Worm (Caenorhabditis elegans) whole organism, L3 larva: ENCODE results near the gene T10C6.6.

Experiments used
- R02D3.7 ChIP-seq: fragments of 150-350 bp; optimal IDR thresholded peaks from 2 replicates; lab custom pipeline; 2014; ENCODE audit warnings: missing biosample characterization, missing genetic modification characterization
- ZK546.5 ChIP-seq: sonication (generic microtip); optimal IDR thresholded peaks from 2 replicates; lab custom pipeline; 2017; ENCODE audit warnings: missing biosample characterization, missing genetic modification characterization
- ama-1 ChIP-seq: fragments of 150-350 bp; optimal IDR thresholded peaks from 2 replicates; lab custom pipeline; 2018
- ceh-16 ChIP-seq: sonication (generic microtip); optimal IDR thresholded peaks from 2 replicates; lab custom pipeline; 2017; ENCODE audit warnings: missing biosample characterization, missing genetic modification characterization
- ceh-28 ChIP-seq: fragments of 150-350 bp; optimal IDR thresholded peaks from 2 replicates; lab custom pipeline; 2014; ENCODE audit warnings: missing biosample characterization, missing genetic modification reagents, missing genetic modification characterization
- ceh-9 ChIP-seq: sonication (generic microtip); optimal IDR thresholded peaks from 2 replicates; lab custom pipeline; 2018; ENCODE audit warnings: missing biosample characterization, missing genetic modification characterization
- egl-27 ChIP-seq: sonication (generic microtip); optimal IDR thresholded peaks from 4 replicates; lab custom pipeline; 2017; ENCODE audit warnings: missing biosample characterization, missing genetic modification reagents, missing genetic modification characterization
- egl-5 ChIP-seq: fragments of 150-350 bp; optimal IDR thresholded peaks from 2 replicates; lab custom pipeline; 2017; ENCODE audit warnings: missing biosample characterization, missing genetic modification reagents, missing genetic modification characterization, inconsistent platforms
- elt-1 ChIP-seq: fragments of 150-350 bp; optimal IDR thresholded peaks from 2 replicates; lab custom pipeline; 2014; ENCODE audit warnings: missing biosample characterization, missing genetic modification characterization
- elt-2 ChIP-seq: sonication (generic microtip); optimal IDR thresholded peaks from 2 replicates; lab custom pipeline; 2016; ENCODE audit warnings: missing genetic modification reagents, mild to moderate bottlenecking, missing genetic modification characterization, missing compliant biosample characterization
- eor-1 ChIP-seq, 2 experiments: fragments of 150-350 bp; optimal IDR thresholded peaks; 2 replicates each; lab custom pipeline; 2014 to 2018; ENCODE audit warnings: missing biosample characterization in 2 of 2, missing genetic modification characterization in 2 of 2
- fkh-10 ChIP-seq: sonication (generic microtip); optimal IDR thresholded peaks from 2 replicates; lab custom pipeline; 2017; ENCODE audit warnings: missing biosample characterization, missing genetic modification reagents, missing genetic modification characterization
- hmg-11 ChIP-seq: sonication (generic microtip); optimal IDR thresholded peaks from 2 replicates; lab custom pipeline; 2016; ENCODE audit warnings: missing genetic modification characterization, missing compliant biosample characterization
- jun-1 ChIP-seq: fragments of 150-350 bp; optimal IDR thresholded peaks from 2 replicates; lab custom pipeline; 2014; ENCODE audit warnings: missing biosample characterization, missing genetic modification reagents, missing genetic modification characterization
- lin-15B ChIP-seq: fragments of 150-350 bp; optimal IDR thresholded peaks from 2 replicates; lab custom pipeline; 2014; ENCODE audit warnings: missing biosample characterization, missing genetic modification characterization
- lin-39 ChIP-seq: fragments of 150-350 bp; optimal IDR thresholded peaks from 2 replicates; lab custom pipeline; 2018; ENCODE audit warnings: missing biosample characterization, missing genetic modification reagents, missing genetic modification characterization
- lsy-12 ChIP-seq: sonication (generic microtip); optimal IDR thresholded peaks from 2 replicates; lab custom pipeline; 2016; ENCODE audit warnings: mild to moderate bottlenecking, missing genetic modification characterization, missing compliant biosample characterization
- mdl-1 ChIP-seq: fragments of 150-350 bp; optimal IDR thresholded peaks from 2 replicates; lab custom pipeline; 2014; ENCODE audit warnings: missing biosample characterization, missing genetic modification characterization
- mml-1 ChIP-seq: fragments of 150-350 bp; sonication (generic microtip); optimal IDR thresholded peaks from 3 replicates; lab custom pipeline; 2014; ENCODE audit warnings: missing biosample characterization, missing genetic modification characterization
- nhr-11 ChIP-seq: fragments of 150-350 bp; optimal IDR thresholded peaks from 2 replicates; lab custom pipeline; 2014; ENCODE audit warnings: missing biosample characterization, missing genetic modification characterization
- nhr-12 ChIP-seq: fragments of 150-350 bp; optimal IDR thresholded peaks from 2 replicates; lab custom pipeline; 2014; ENCODE audit warnings: missing biosample characterization, missing genetic modification characterization
- nhr-25 ChIP-seq: sonication (generic microtip); optimal IDR thresholded peaks from 2 replicates; lab custom pipeline; 2017; ENCODE audit warnings: missing biosample characterization, missing genetic modification characterization
- nhr-28 ChIP-seq: fragments of 150-350 bp; optimal IDR thresholded peaks from 2 replicates; lab custom pipeline; 2014; ENCODE audit warnings: missing biosample characterization, missing genetic modification characterization
- nhr-43 ChIP-seq: sonication (generic microtip); optimal IDR thresholded peaks from 2 replicates; lab custom pipeline; 2016; ENCODE audit warnings: mild to moderate bottlenecking, missing genetic modification characterization, missing compliant biosample characterization; ENCODE audit not compliant: poor library complexity, severe bottlenecking
- nhr-67 ChIP-seq: fragments of 150-350 bp; optimal IDR thresholded peaks from 2 replicates; lab custom pipeline; 2014; ENCODE audit warnings: missing biosample characterization, missing genetic modification characterization
- nhr-76 ChIP-seq: fragments of 150-350 bp; sonication (generic microtip); optimal IDR thresholded peaks from 5 replicates; lab custom pipeline; 2014; ENCODE audit warnings: missing biosample characterization, missing genetic modification characterization
- pha-4 ChIP-seq: fragments of 150-350 bp; optimal IDR thresholded peaks from 2 replicates; lab custom pipeline; 2014; ENCODE audit warnings: missing biosample characterization, missing genetic modification reagents, missing genetic modification characterization
- pqm-1 ChIP-seq: fragments of 150-350 bp; optimal IDR thresholded peaks from 2 replicates; lab custom pipeline; 2017; ENCODE audit warnings: missing biosample characterization, missing genetic modification characterization, inconsistent platforms
- sea-2 ChIP-seq: fragments of 150-350 bp; sonication (generic microtip); optimal IDR thresholded peaks from 4 replicates; lab custom pipeline; 2014; ENCODE audit warnings: missing biosample characterization, missing genetic modification reagents, missing genetic modification characterization
- skn-1 ChIP-seq: fragments of 150-350 bp; optimal IDR thresholded peaks from 2 replicates; lab custom pipeline; 2014; ENCODE audit warnings: missing biosample characterization, missing genetic modification characterization
- snpc-4 ChIP-seq: fragments of 150-350 bp; optimal IDR thresholded peaks from 2 replicates; lab custom pipeline; 2014; ENCODE audit warnings: missing biosample characterization, missing genetic modification characterization
- tbx-2 ChIP-seq: sonication (generic microtip); optimal IDR thresholded peaks from 2 replicates; lab custom pipeline; 2016; ENCODE audit warnings: mild to moderate bottlenecking, missing genetic modification characterization, missing compliant biosample characterization
- unc-39 ChIP-seq: sonication (generic microtip); optimal IDR thresholded peaks from 4 replicates; lab custom pipeline; 2017; ENCODE audit warnings: missing biosample characterization, missing genetic modification characterization
- unc-62 ChIP-seq: fragments of 150-350 bp; sonication (generic microtip); optimal IDR thresholded peaks from 4 replicates; lab custom pipeline; 2014; ENCODE audit warnings: missing biosample characterization, missing genetic modification reagents, missing genetic modification characterization
- zag-1 ChIP-seq: fragments of 150-350 bp; optimal IDR thresholded peaks from 2 replicates; lab custom pipeline; 2014; ENCODE audit warnings: missing biosample characterization, missing genetic modification characterization
- ztf-11 ChIP-seq: fragments of 150-350 bp; optimal IDR thresholded peaks from 2 replicates; lab custom pipeline; 2014; ENCODE audit warnings: missing biosample characterization, missing genetic modification characterization
- ztf-4 ChIP-seq: fragments of 150-350 bp; optimal IDR thresholded peaks from 2 replicates; lab custom pipeline; 2014; ENCODE audit warnings: missing biosample characterization, missing genetic modification characterization

Gene T10C6.6

DNA sequence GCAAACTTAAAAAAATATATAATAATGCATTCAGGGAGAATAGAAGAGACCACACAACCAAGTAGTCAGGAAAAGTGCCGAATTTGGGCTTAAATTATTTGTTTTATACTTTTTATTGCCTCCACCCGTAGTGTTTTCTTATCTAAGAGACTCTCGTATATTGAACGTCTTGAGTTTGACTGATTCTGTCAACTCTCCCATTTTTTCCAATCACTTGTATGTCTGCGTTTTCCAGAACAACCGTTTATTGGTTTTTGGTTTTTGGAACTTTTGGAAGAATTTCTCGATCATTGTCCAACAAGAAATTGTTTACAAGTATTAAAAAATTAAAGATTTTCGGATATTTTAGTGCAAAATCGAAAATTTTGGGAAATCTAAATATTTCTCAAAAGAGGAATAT, 19.6 kb downstream of the T10C6.6 start:
- TF ChIP-seq nhr-11 = no peak
- TF ChIP-seq unc-39 (tag; lab: Kevin White, UChicago) = no peak
- peak; percentile 28 for TF ChIP-seq pha-4 (tag; lab: Kevin White, UChicago)
- no peak for TF ChIP-seq ama-1 (lab: Kevin White, UChicago)
- TF ChIP-seq elt-1 (tag; lab: Kevin White, UChicago) = no peak
- no peak for TF ChIP-seq skn-1
- no peak for TF ChIP-seq tbx-2 (tag; lab: Kevin White, UChicago)
- TF ChIP-seq pqm-1 = peak; percentile 53
- TF ChIP-seq ZK546.5 (tag; lab: Kevin White, UChicago) = no peak
- TF ChIP-seq mdl-1 (tag; lab: Kevin White, UChicago) = no peak
- TF ChIP-seq lin-39 (tag; lab: Kevin White, UChicago) = no peak
- no peak for TF ChIP-seq nhr-12
- TF ChIP-seq ceh-9 (tag; lab: Kevin White, UChicago) = no peak
- no peak for TF ChIP-seq ztf-11 (tag; lab: Kevin White, UChicago)
- no peak for TF ChIP-seq unc-62
- TF ChIP-seq snpc-4 (tag; lab: Kevin White, UChicago) = no peak
- no peak for TF ChIP-seq jun-1 (tag; lab: Kevin White, UChicago)
- TF ChIP-seq sea-2 (GFP tag; lab: Kevin White, UChicago) = no peak
- TF ChIP-seq elt-2 = peak; percentile 81
- TF ChIP-seq mml-1 (tag; lab: Kevin White, UChicago) = no peak
- TF ChIP-seq egl-5 (tag; lab: Kevin White, UChicago) = no peak
- no peak for TF ChIP-seq nhr-25 (tag; lab: Kevin White, UChicago)
- no peak for TF ChIP-seq R02D3.7 (tag; lab: Kevin White, UChicago)
- TF ChIP-seq egl-27 (tag; lab: Kevin White, UChicago) = no peak

DNA sequence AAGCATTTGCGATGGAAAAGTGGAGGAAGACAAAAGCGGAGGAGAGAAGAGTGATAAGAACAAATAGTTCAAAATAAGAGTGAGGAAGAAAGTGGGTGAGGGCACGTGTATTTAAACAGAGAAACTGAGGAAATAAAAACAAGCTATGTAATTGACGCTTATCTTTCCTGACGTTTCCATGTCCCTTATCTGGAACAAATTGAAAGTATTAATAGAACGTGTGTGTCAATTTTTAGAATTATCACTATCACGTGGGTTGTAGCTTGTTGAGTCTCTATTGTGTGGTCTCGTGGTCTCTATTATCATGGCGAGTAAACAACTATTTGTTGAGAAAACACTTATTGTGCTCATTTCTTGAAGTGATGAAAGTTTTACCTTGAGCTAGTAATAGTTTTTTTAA, 21.7 kb downstream of the T10C6.6 start, which contains the start of gene T10C6.15:
T10C6.15 (minus strand) TSS at position 104 of the 400 bp plus-strand sequence.
- TF ChIP-seq zag-1 (tag; lab: Kevin White, UChicago) = no peak
- no peak for TF ChIP-seq mml-1 (tag; lab: Kevin White, UChicago)
- no peak for TF ChIP-seq lsy-12 (tag; lab: Kevin White, UChicago)
- peak; percentile 90 for TF ChIP-seq pha-4 (tag; lab: Kevin White, UChicago)
- no peak for TF ChIP-seq nhr-67 (tag; lab: Kevin White, UChicago)
- no peak for TF ChIP-seq unc-39 (tag; lab: Kevin White, UChicago)
- TF ChIP-seq jun-1 (tag; lab: Kevin White, UChicago) = peak; percentile 82
- TF ChIP-seq pqm-1 = peak; percentile 92
- TF ChIP-seq elt-2 = peak; percentile 99
- TF ChIP-seq nhr-28 (tag; lab: Kevin White, UChicago) = no peak
- TF ChIP-seq nhr-43 (tag; lab: Kevin White, UChicago) = peak; percentile 57

ce11 chrV:16046573-16046972, 22.4 kb downstream of the T10C6.6 start, which contains the start of gene ZK285.2:
TSS of gene ZK285.2 (plus strand) at chrV:16046873.
- no peak for TF ChIP-seq nhr-11
- TF ChIP-seq pha-4 (tag; lab: Kevin White, UChicago) = no peak
- TF ChIP-seq ztf-11 (tag; lab: Kevin White, UChicago) = no peak
- no peak for TF ChIP-seq jun-1 (tag; lab: Kevin White, UChicago)
- no peak for TF ChIP-seq unc-39 (tag; lab: Kevin White, UChicago)
- no peak for TF ChIP-seq zag-1 (tag; lab: Kevin White, UChicago)
- no peak for TF ChIP-seq ceh-16 (tag; lab: Kevin White, UChicago)
- TF ChIP-seq lin-15B (tag; lab: Kevin White, UChicago) = no peak
- no peak for TF ChIP-seq ceh-28 (tag; lab: Kevin White, UChicago)
- no peak for TF ChIP-seq nhr-28 (tag; lab: Kevin White, UChicago)
- no peak for TF ChIP-seq nhr-25 (tag; lab: Kevin White, UChicago)
- TF ChIP-seq snpc-4 (tag; lab: Kevin White, UChicago) = no peak
- TF ChIP-seq ztf-4 (tag; lab: Kevin White, UChicago) = no peak
- no peak for TF ChIP-seq R02D3.7 (tag; lab: Kevin White, UChicago)
- no peak for TF ChIP-seq ZK546.5 (tag; lab: Kevin White, UChicago)
- TF ChIP-seq hmg-11 (tag; lab: Kevin White, UChicago) = no peak
- TF ChIP-seq fkh-10 = no peak
- no peak for TF ChIP-seq lin-39 (tag; lab: Kevin White, UChicago)
- TF ChIP-seq eor-1 (tag; optimal IDR thresholded peaks at IDR 0.05; lab: Kevin White, UChicago) = no peak
- no peak for TF ChIP-seq nhr-76
